Fruit fly (Drosophila melanogaster): ENCODE measurements around the gene CG42450.

Gene CG42450

dm6 chrX:18848338-18849021 is 35.4 kb downstream of the CG42450 start, which contains the start of gene shop (continued):
- TF ChIP-seq chif (GFP tag; optimal IDR thresholded peaks at IDR 0.05) (peak; percentile 34 to 79), exex (tag; optimal IDR thresholded peaks at IDR 0.05) (no peak), CG14860 (GFP tag; IDR thresholded peaks at IDR 0.05; ENCODE audit: partially characterized antibody) (no peak), ac (GFP tag; optimal IDR thresholded peaks at IDR 0.05) (no peak), CG1603 (tag; optimal IDR thresholded peaks at IDR 0.05) (peak; percentile 73), odd (GFP tag; optimal IDR thresholded peaks at IDR 0.05) (peak; percentile 71), MBD-R2 (GFP tag; IDR thresholded peaks at IDR 0.05) (peak; percentile 54; the same call in 1 of the 2 replicates), hbn (GFP tag; IDR thresholded peaks at IDR 0.05; ENCODE audit: partially characterized antibody) (peak; percentile 42; the same call in 1 of the 2 replicates), repo (GFP tag; optimal IDR thresholded peaks at IDR 0.05) (peak; percentile 2), CG14014 (GFP tag; IDR thresholded peaks at IDR 0.05) (peak; percentile 73; the same call in 1 of the 2 replicates), CG17328 (GFP tag; IDR thresholded peaks at IDR 0.05) (peak; percentile 62), Bteb2 (GFP tag; optimal IDR thresholded peaks at IDR 0.05) (peak; percentile 76), so (GFP tag; IDR thresholded peaks at IDR 0.05) (peak; percentile 83; the same call in 2 of the 3 replicates), hb (GFP tag; IDR thresholded peaks at IDR 0.05; ENCODE audit: partially characterized antibody) (no peak), NFAT (GFP tag; IDR thresholded peaks at IDR 0.05) (peak; percentile 61; the same call in 1 of the 2 replicates), mam (GFP tag; optimal IDR thresholded peaks at IDR 0.05) (peak; percentile 82), btn (GFP tag; optimal IDR thresholded peaks at IDR 0.05) (no peak), CG12219 (GFP tag; optimal IDR thresholded peaks at IDR 0.05) (peak; percentile 79), da (GFP tag; optimal IDR thresholded peaks at IDR 0.05) (no peak), Dbx (GFP tag; IDR thresholded peaks at IDR 0.05) (peak; percentile 76), CG3163 (GFP tag; optimal IDR thresholded peaks at IDR 0.05) (peak; percentile 26), Dfd (GFP tag; optimal IDR thresholded peaks at IDR 0.05) (no peak), E2f1 (GFP tag; IDR thresholded peaks at IDR 0.05) (peak; percentile 69), CG32772 (GFP tag; IDR thresholded peaks at IDR 0.05) (peak; percentile 46; the same call in 1 of the 2 replicates), emc (GFP tag; optimal IDR thresholded peaks at IDR 0.05) (peak; percentile 63), CG10959 (GFP tag; IDR thresholded peaks at IDR 0.05) (peak; percentile 16; the same call in 1 of the 2 replicates), Ssrp (tag; optimal IDR thresholded peaks at IDR 0.05) (peak; percentile 87), CG4328 (GFP tag; optimal IDR thresholded peaks at IDR 0.05) (peak; percentile 71), Opbp (GFP tag; IDR thresholded peaks at IDR 0.05; ENCODE audit: partially characterized antibody) (0 out of 3 replicates have a peak, but pooled peaks have one; percentile 24), CG17186 (GFP tag; optimal IDR thresholded peaks at IDR 0.05) (peak; percentile 22), vvl (GFP tag; IDR thresholded peaks at IDR 0.05) (peak; percentile 60; the same call in 1 of the 2 replicates), CTCF (GFP tag; optimal IDR thresholded peaks at IDR 0.05) (no peak), Sin3A (optimal IDR thresholded peaks at IDR 0.05) (no peak), NK7.1 (GFP tag; optimal IDR thresholded peaks at IDR 0.05) (peak; percentile 21), ken (GFP tag; IDR thresholded peaks at IDR 0.05) (peak; percentile 60; the same call in 1 of the 3 replicates), CG8478 (optimal IDR thresholded peaks at IDR 0.05) (no peak), Awh (GFP tag; IDR thresholded peaks at IDR 0.05) (peak; percentile 74), run (tag; optimal IDR thresholded peaks at IDR 0.05) (peak; percentile 66), CG6654 (GFP tag; optimal IDR thresholded peaks at IDR 0.05) (peak; percentile 66), CG7271 (tag; optimal IDR thresholded peaks at IDR 0.05) (peak; percentile 4), CG15073 (GFP tag; optimal IDR thresholded peaks at IDR 0.05) (no peak), CG7372 (GFP tag; IDR thresholded peaks at IDR 0.05) (peak; percentile 64), CG2129 (GFP tag; IDR thresholded peaks at IDR 0.05; ENCODE audit: partially characterized antibody) (no peak), CG4360 (GFP tag; IDR thresholded peaks at IDR 0.05) (no peak), CG6683 (GFP tag; optimal IDR thresholded peaks at IDR 0.05) (peak; percentile 60), Usf (GFP tag; optimal IDR thresholded peaks at IDR 0.05) (peak; percentile 81), al (GFP tag; IDR thresholded peaks at IDR 0.05) (peak; percentile 62), CG11247 (GFP tag; IDR thresholded peaks at IDR 0.05) (peak; percentile 73), CG4707 (GFP tag; optimal IDR thresholded peaks at IDR 0.05) (peak; percentile 64), dan (GFP tag; IDR thresholded peaks at IDR 0.05) (no peak), crc (GFP tag; optimal IDR thresholded peaks at IDR 0.05) (peak; percentile 11)
